Worm (Caenorhabditis elegans) whole organism, L4 larva: ENCODE measurements around the gene srlf-10.
A peak's percentile ranks its signal among the peaks of the same experiment; 100 is the strongest.

Experiments
- D1046.2 ChIP-seq: fragments of 200-800 bp; sonication (Bioruptor generic); IDR thresholded peaks from 2 replicates; pipeline ENCODE4 v1.3.6; 2022; ENCODE audit warnings: missing genetic modification characterization, missing compliant biosample characterization
- F44E2.7 ChIP-seq: fragments of 200-800 bp; sonication (Bioruptor generic); IDR thresholded peaks from 2 replicates; pipeline ENCODE4 v2.1.2; 2022; ENCODE audit warnings: missing genetic modification characterization, missing compliant biosample characterization
- Y105C5A.15 ChIP-seq: fragments of 200-800 bp; sonication (Bioruptor generic); IDR thresholded peaks from 2 replicates; pipeline ENCODE4 v1.3.6; 2022; ENCODE audit warnings: missing genetic modification characterization, missing compliant biosample characterization
- ZK337.2 ChIP-seq: fragments of 200-800 bp; sonication (Bioruptor generic); IDR thresholded peaks from 2 replicates; pipeline ENCODE4 v1.3.6; 2022; ENCODE audit warnings: missing genetic modification reagents, missing genetic modification characterization, missing compliant biosample characterization
- ZK546.5 ChIP-seq, 2 experiments: sonication (generic microtip); optimal IDR thresholded peaks; 2 replicates each; lab custom pipeline; 2017; ENCODE audit warnings: missing biosample characterization in 2 of 2, missing genetic modification characterization in 2 of 2
- ceh-44 ChIP-seq: fragments of 200-800 bp; sonication (Bioruptor generic); IDR thresholded peaks from 2 replicates; pipeline ENCODE4 v1.3.6; 2022; ENCODE audit warnings: missing genetic modification reagents, missing genetic modification characterization, missing compliant biosample characterization
- daf-12 ChIP-seq: fragments of 150-350 bp; optimal IDR thresholded peaks from 2 replicates; lab custom pipeline; 2014; ENCODE audit warnings: missing biosample characterization, missing genetic modification reagents, missing genetic modification characterization
- daf-8 ChIP-seq: fragments of 200-800 bp; sonication (Bioruptor generic); IDR thresholded peaks from 2 replicates; pipeline ENCODE4 v1.3.6; 2022; ENCODE audit warnings: missing genetic modification characterization, missing compliant biosample characterization
- dmd-8 ChIP-seq: fragments of 200-800 bp; sonication (Bioruptor generic); IDR thresholded peaks from 2 replicates; pipeline ENCODE4 v1.3.6; 2022; ENCODE audit warnings: missing genetic modification characterization, missing compliant biosample characterization
- dmd-9 ChIP-seq: fragments of 200-800 bp; sonication (Bioruptor generic); IDR thresholded peaks from 2 replicates; pipeline ENCODE4 v1.3.6; 2022; ENCODE audit warnings: missing genetic modification reagents, missing genetic modification characterization, missing compliant biosample characterization
- dpl-1 ChIP-seq: fragments of 150-350 bp; optimal IDR thresholded peaks from 2 replicates; lab custom pipeline; 2014; ENCODE audit warnings: missing biosample characterization, missing genetic modification reagents, missing genetic modification characterization
- fkh-10 ChIP-seq: fragments of 150-350 bp; optimal IDR thresholded peaks from 2 replicates; lab custom pipeline; 2014; ENCODE audit warnings: missing biosample characterization, missing genetic modification reagents, missing genetic modification characterization
- fos-1 ChIP-seq: fragments of 150-350 bp; optimal IDR thresholded peaks from 2 replicates; lab custom pipeline; 2014; ENCODE audit warnings: missing biosample characterization, missing genetic modification characterization
- hif-1 ChIP-seq, 2 experiments: sonication (generic microtip); optimal IDR thresholded peaks; 2 replicates each; lab custom pipeline; 2016 to 2017; ENCODE audit warnings: missing compliant biosample characterization in 2 of 2, missing genetic modification characterization in 2 of 2, missing genetic modification reagents in 2 of 2, missing genotype in 2 of 2, mild to moderate bottlenecking in 1 of 2
- hlh-30 ChIP-seq: sonication (generic microtip); optimal IDR thresholded peaks from 2 replicates; lab custom pipeline; 2017; ENCODE audit warnings: antibody characterized with exemption, mild to moderate bottlenecking, missing genetic modification characterization, missing compliant biosample characterization; ENCODE audit not compliant: insufficient read depth
- hmg-1.1 ChIP-seq: fragments of 200-800 bp; sonication (Bioruptor generic); IDR thresholded peaks from 2 replicates; pipeline ENCODE4 v1.3.6; 2022; ENCODE audit warnings: missing genetic modification reagents, missing genetic modification characterization, missing compliant biosample characterization
- lim-7 ChIP-seq: fragments of 200-800 bp; sonication (Bioruptor generic); IDR thresholded peaks from 2 replicates; pipeline ENCODE4 v1.3.6; 2022; ENCODE audit warnings: missing genetic modification characterization, missing compliant biosample characterization
- lin-13 ChIP-seq: fragments of 150-350 bp; optimal IDR thresholded peaks from 2 replicates; lab custom pipeline; 2014; ENCODE audit warnings: missing biosample characterization, missing genetic modification reagents, missing genetic modification characterization
- lin-38 ChIP-seq: fragments of 200-800 bp; sonication (Bioruptor generic); IDR thresholded peaks from 2 replicates; pipeline ENCODE4 v1.3.6; 2022; ENCODE audit warnings: missing genetic modification reagents, missing genetic modification characterization, missing compliant biosample characterization
- lsy-2 ChIP-seq, 2 experiments: fragments of 150-350 bp in 1 of 2; sonication (generic microtip) in 1 of 2; optimal IDR thresholded peaks; 2 replicates each; lab custom pipeline; 2014 to 2017; ENCODE audit warnings: missing biosample characterization in 2 of 2, missing genetic modification characterization in 2 of 2
- madf-9 ChIP-seq: fragments of 200-800 bp; sonication (Bioruptor generic); conservative IDR thresholded peaks from 2 replicates; pipeline ENCODE4 v1.3.6; 2022; ENCODE audit warnings: missing genetic modification reagents, missing genetic modification characterization, missing compliant biosample characterization
- mdl-1 ChIP-seq, 2 experiments: fragments of 150-350 bp in 1 of 2; sonication (generic microtip) in 1 of 2; optimal IDR thresholded peaks; 2 replicates each; lab custom pipeline; 2014 to 2017; ENCODE audit warnings: missing biosample characterization in 2 of 2, missing genetic modification characterization in 2 of 2
- mep-1 ChIP-seq: fragments of 150-350 bp; sonication (generic microtip); optimal IDR thresholded peaks from 3 replicates; lab custom pipeline; 2014; ENCODE audit warnings: missing biosample characterization, missing genetic modification characterization
- mes-2 ChIP-seq: sonication (generic microtip); optimal IDR thresholded peaks from 2 replicates; lab custom pipeline; 2016; ENCODE audit warnings: missing genotype, mild to moderate bottlenecking, missing genetic modification characterization, missing compliant biosample characterization; ENCODE audit not compliant: poor library complexity, severe bottlenecking
- mxl-2 ChIP-seq: fragments of 200-800 bp; sonication (Bioruptor generic); conservative IDR thresholded peaks from 2 replicates; pipeline ENCODE4 v1.3.6; 2022; ENCODE audit warnings: missing genetic modification reagents, missing genetic modification characterization, missing compliant biosample characterization
- nhr-10 ChIP-seq: fragments of 150-350 bp; optimal IDR thresholded peaks from 2 replicates; lab custom pipeline; 2014; ENCODE audit warnings: missing biosample characterization, missing genetic modification characterization
- nhr-102 ChIP-seq: sonication (generic microtip); optimal IDR thresholded peaks from 2 replicates; lab custom pipeline; 2016; ENCODE audit warnings: mild to moderate bottlenecking, missing genetic modification characterization, moderate library complexity, missing compliant biosample characterization
- nhr-11 ChIP-seq: fragments of 150-350 bp; optimal IDR thresholded peaks from 2 replicates; lab custom pipeline; 2014; ENCODE audit warnings: missing biosample characterization, missing genetic modification characterization
- nhr-28 ChIP-seq: fragments of 150-350 bp; optimal IDR thresholded peaks from 2 replicates; lab custom pipeline; 2014; ENCODE audit warnings: missing biosample characterization, missing genetic modification characterization
- nhr-42 ChIP-seq: fragments of 200-800 bp; sonication (Bioruptor generic); IDR thresholded peaks from 2 replicates; pipeline ENCODE4 v1.3.6; 2022; ENCODE audit warnings: missing genetic modification characterization, missing compliant biosample characterization
- nhr-48 ChIP-seq: sonication (generic microtip); optimal IDR thresholded peaks from 2 replicates; lab custom pipeline; 2016; ENCODE audit warnings: mild to moderate bottlenecking, missing genetic modification characterization, missing compliant biosample characterization
- nhr-6 ChIP-seq: fragments of 150-350 bp; optimal IDR thresholded peaks from 2 replicates; lab custom pipeline; 2014; ENCODE audit warnings: missing biosample characterization, missing genetic modification characterization
- nhr-76 ChIP-seq: fragments of 150-350 bp; optimal IDR thresholded peaks from 2 replicates; lab custom pipeline; 2014; ENCODE audit warnings: missing biosample characterization, missing genetic modification characterization
- nhr-77 ChIP-seq: fragments of 150-350 bp; optimal IDR thresholded peaks from 2 replicates; lab custom pipeline; 2014; ENCODE audit warnings: missing biosample characterization, missing genetic modification characterization
- pqm-1 ChIP-seq: sonication (generic microtip); optimal IDR thresholded peaks from 2 replicates; lab custom pipeline; 2017; ENCODE audit warnings: missing biosample characterization, missing genetic modification characterization
- set-16 ChIP-seq: fragments of 200-800 bp; sonication (Bioruptor generic); IDR thresholded peaks from 2 replicates; pipeline ENCODE4 v1.3.6; 2022; ENCODE audit warnings: missing genetic modification reagents, missing genetic modification characterization, missing compliant biosample characterization
- snpc-4 ChIP-seq: fragments of 150-350 bp; optimal IDR thresholded peaks from 2 replicates; lab custom pipeline; 2014; ENCODE audit warnings: missing biosample characterization, missing genetic modification characterization
- tra-1 ChIP-seq: fragments of 200-800 bp; sonication (Bioruptor generic); IDR thresholded peaks from 2 replicates; pipeline ENCODE4 v1.3.6; 2022; ENCODE audit warnings: missing genetic modification reagents, missing genetic modification characterization, missing compliant biosample characterization
- unc-130 ChIP-seq: sonication (generic microtip); optimal IDR thresholded peaks from 2 replicates; lab custom pipeline; 2016; ENCODE audit warnings: missing genetic modification reagents, missing genetic modification characterization, missing compliant biosample characterization
- unc-62 ChIP-seq, 3 experiments: fragments of 150-350 bp in 1 of 3; sonication (generic microtip); optimal IDR thresholded peaks in 2 of 3; peaks in 1 of 3; 1 replicate in 1 of 3; 2 replicates in 2 of 3; lab custom pipeline; 2014 to 2017; ENCODE audit warnings: missing biosample characterization in 3 of 3, missing genetic modification characterization in 3 of 3, missing genetic modification reagents in 3 of 3, missing genotype in 1 of 3
- vab-7 ChIP-seq: fragments of 200-800 bp; sonication (Bioruptor generic); IDR thresholded peaks from 2 replicates; pipeline ENCODE4 v1.3.6; 2022; ENCODE audit warnings: missing genetic modification reagents, missing genetic modification characterization, missing compliant biosample characterization
- zfp-3 ChIP-seq: fragments of 200-800 bp; sonication (Bioruptor generic); conservative IDR thresholded peaks from 2 replicates; pipeline ENCODE4 v1.3.6; 2022; ENCODE audit warnings: missing genetic modification reagents, missing genetic modification characterization, missing compliant biosample characterization

srlf-10 gene

DNA sequence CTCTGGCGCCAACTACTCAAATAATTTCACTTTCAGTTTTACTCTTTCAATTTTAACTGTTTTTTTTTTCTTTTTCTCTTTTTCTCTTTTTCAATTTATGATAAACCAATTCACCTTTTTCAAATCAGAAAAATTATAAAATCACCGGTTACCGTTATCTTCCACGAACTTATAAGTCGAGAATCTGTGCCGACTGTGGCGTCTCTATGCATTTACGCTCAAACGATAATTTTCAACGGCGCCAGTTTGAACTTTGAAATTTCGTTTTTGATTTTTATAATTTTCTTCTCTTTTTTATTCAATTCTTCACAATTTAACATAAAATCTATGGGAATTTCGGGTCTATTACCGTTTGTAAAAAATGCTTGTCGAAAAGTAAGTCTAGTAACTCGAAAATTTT is 21.4 kb downstream of the srlf-10 start, which contains the start of gene exo-1:
exo-1 (plus strand) TSS at position 101 of the 400 bp plus-strand sequence.
- TF ChIP-seq nhr-76 (tag; lab: Kevin White, UChicago), result no peak
- no peak for TF ChIP-seq fkh-10 (GFP tag; lab: Kevin White, UChicago)
- TF ChIP-seq hif-1 (tag; optimal IDR thresholded peaks at IDR 0.05; lab: Kevin White, UChicago), result peak in 1 of 2 experiments; percentile 82
- TF ChIP-seq ZK546.5 (tag; optimal IDR thresholded peaks at IDR 0.05; lab: Kevin White, UChicago), result no peak
- TF ChIP-seq Y105C5A.15 (GFP tag; lab: Robert Waterston, UW), result no peak
- TF ChIP-seq mes-2, result peak; percentile 96
- peak; percentile 82 for TF ChIP-seq nhr-28 (tag; lab: Kevin White, UChicago)
- TF ChIP-seq vab-7 (GFP tag; lab: Robert Waterston, UW), result peak; percentile 28; the same call in 1 of the 2 replicates
- TF ChIP-seq nhr-42 (GFP tag; lab: Robert Waterston, UW), result no peak
- TF ChIP-seq mdl-1 (tag; optimal IDR thresholded peaks at IDR 0.05; lab: Kevin White, UChicago), result peak in 1 of 2 experiments; percentile 24
- no peak for TF ChIP-seq unc-62 (GFP tag; optimal IDR thresholded peaks at IDR 0.05 in 1 of 2; lab: Kevin White, UChicago)
- TF ChIP-seq unc-62 (tag; optimal IDR thresholded peaks at IDR 0.05; lab: Kevin White, UChicago), result no peak
- peak; percentile 87 for TF ChIP-seq unc-130 (GFP tag; lab: Kevin White, UChicago)
- TF ChIP-seq lsy-2 (tag; optimal IDR thresholded peaks at IDR 0.05; lab: Kevin White, UChicago), result peak in 1 of 2 experiments; percentile 87
- no peak for TF ChIP-seq daf-12
- peak; percentile 94 for TF ChIP-seq nhr-77 (tag; lab: Kevin White, UChicago)
- TF ChIP-seq snpc-4 (tag; lab: Kevin White, UChicago), result no peak
- TF ChIP-seq nhr-102, result no peak
- peak; percentile 94 for TF ChIP-seq lin-38
- TF ChIP-seq nhr-6 (tag; lab: Kevin White, UChicago), result peak; percentile 74
- TF ChIP-seq dmd-9, result no peak
- no peak for TF ChIP-seq mxl-2 (GFP tag; lab: Robert Waterston, UW)
- no peak for TF ChIP-seq nhr-10 (tag; lab: Kevin White, UChicago)
- TF ChIP-seq set-16 (GFP tag; lab: Robert Waterston, UW), result no peak
- TF ChIP-seq ceh-44 (GFP tag; lab: Robert Waterston, UW), result 0 out of 2 replicates have a peak, but pooled peaks have one; percentile 29
- peak; percentile 51 for TF ChIP-seq nhr-11 (tag; lab: Kevin White, UChicago)
- TF ChIP-seq mep-1 (tag; lab: Kevin White, UChicago), result peak; percentile 80
- no peak for TF ChIP-seq nhr-48
- 0 out of 2 replicates have a peak, but pooled peaks have one; percentile 20 for TF ChIP-seq D1046.2 (GFP tag; lab: Robert Waterston, UW)
- peak; percentile 25 for TF ChIP-seq lin-13 (GFP tag; lab: Kevin White, UChicago)
- peak; percentile 54 for TF ChIP-seq hlh-30 (tag; lab: Kevin White, UChicago)
- TF ChIP-seq dpl-1 (GFP tag; lab: Kevin White, UChicago), result peak; percentile 86
- peak; percentile 52 for TF ChIP-seq pqm-1
- no peak for TF ChIP-seq lim-7 (GFP tag; lab: Robert Waterston, UW)
- no peak for TF ChIP-seq zfp-3 (GFP tag; lab: Robert Waterston, UW)
- no peak for TF ChIP-seq daf-8 (GFP tag; lab: Robert Waterston, UW)

DNA sequence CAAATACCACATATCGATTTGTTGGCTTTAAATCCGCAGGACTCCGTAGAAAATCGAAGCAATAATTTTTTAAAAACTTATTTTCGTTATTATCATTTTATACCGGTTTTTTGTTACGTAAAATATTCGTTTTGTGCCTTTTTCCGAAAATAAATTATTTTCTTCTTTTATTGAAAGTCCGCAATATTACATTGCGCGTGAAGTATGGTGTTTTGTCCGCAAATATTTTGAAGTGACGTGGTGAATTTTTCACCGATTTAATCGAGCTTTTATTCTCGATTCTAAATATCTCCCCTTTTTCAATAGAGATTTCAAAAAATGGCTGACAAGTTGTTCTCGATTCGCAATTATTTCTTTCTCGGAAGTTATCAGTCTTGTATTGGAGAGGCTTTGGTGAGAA is 24.0 kb downstream of the srlf-10 start, which contains the start of gene cope-1:
cope-1 (plus strand) TSS at position 229 of the 400 bp plus-strand sequence.
- TF ChIP-seq F44E2.7 (no peak), madf-9 (GFP tag; lab: Robert Waterston, UW) (no peak), ZK337.2 (no peak), hlh-30 (tag; lab: Kevin White, UChicago) (no peak), fos-1 (tag; lab: Kevin White, UChicago) (no peak), hmg-1.1 (GFP tag; lab: Robert Waterston, UW) (no peak), lsy-2 (tag; optimal IDR thresholded peaks at IDR 0.05; lab: Kevin White, UChicago) (peak in 1 of 2 experiments; percentile 65), mes-2 (peak; percentile 43), lin-38 (peak; percentile 36), tra-1 (GFP tag; lab: Robert Waterston, UW) (no peak), dmd-8 (no peak), dpl-1 (GFP tag; lab: Kevin White, UChicago) (peak; percentile 51)
